Fruit fly (Drosophila melanogaster) whole organism, embryonic: ENCODE results near the gene Cdk7.
A peak's percentile ranks its signal among the peaks of the same experiment; 100 is the strongest.

ENCODE experiments used
- Atf3 ChIP-seq: fragments of 200-800 bp; sonication (Bioruptor generic); optimal IDR thresholded peaks from 3 replicates; lab custom pipeline; 2016; ENCODE audit warnings: missing biosample characterization, missing genetic modification characterization
- BEAF-32 ChIP-seq: fragments of 200-800 bp; sonication (Bioruptor generic); optimal IDR thresholded peaks from 3 replicates; lab custom pipeline; 2017; ENCODE audit warnings: missing biosample characterization, missing genetic modification characterization, mild to moderate bottlenecking, moderate library complexity, missing genetic modification reagents
- Bgb ChIP-seq: fragments of 200-800 bp; sonication (Bioruptor generic); IDR thresholded peaks from 2 replicates; pipeline ENCODE4 v1.3.6; 2022; ENCODE audit warnings: missing biosample characterization, missing genetic modification characterization; ENCODE audit not compliant: partially characterized antibody
- CG10366 ChIP-seq: fragments of 200-800 bp; sonication (Bioruptor generic); IDR thresholded peaks from 2 replicates; pipeline ENCODE4 v1.3.6; 2022; ENCODE audit warnings: missing biosample characterization, missing genetic modification characterization
- CG12155 ChIP-seq: fragments of 200-800 bp; sonication (Bioruptor generic); optimal IDR thresholded peaks from 3 replicates; lab custom pipeline; 2016; ENCODE audit warnings: missing biosample characterization, missing genetic modification characterization
- CG13894 ChIP-seq: fragments of 200-800 bp; sonication (Bioruptor generic); optimal IDR thresholded peaks from 3 replicates; lab custom pipeline; 2018; ENCODE audit warnings: missing biosample characterization, mild to moderate bottlenecking, missing genetic modification characterization, moderate library complexity
- CG15479 ChIP-seq: fragments of 200-800 bp; sonication (Bioruptor generic); optimal IDR thresholded peaks from 3 replicates; lab custom pipeline; 2019; ENCODE audit warnings: missing biosample characterization, mild to moderate bottlenecking, missing genetic modification characterization, moderate library complexity
- CG16813 ChIP-seq: fragments of 200-800 bp; sonication (Bioruptor generic); IDR thresholded peaks from 3 replicates; pipeline ENCODE4 v1.3.6; 2022; ENCODE audit warnings: missing biosample characterization, missing genetic modification characterization; ENCODE audit not compliant: partially characterized antibody
- CG17359 ChIP-seq: fragments of 200-800 bp; sonication (Bioruptor generic); optimal IDR thresholded peaks from 3 replicates; lab custom pipeline; 2018; ENCODE audit warnings: missing biosample characterization, mild to moderate bottlenecking, missing genetic modification characterization, moderate library complexity
- CG1832 ChIP-seq: fragments of 200-800 bp; sonication (Bioruptor generic); optimal IDR thresholded peaks from 2 replicates; lab custom pipeline; 2017; ENCODE audit warnings: missing biosample characterization, mild to moderate bottlenecking, missing genetic modification characterization, inconsistent platforms
- CG2889 ChIP-seq: fragments of 200-800 bp; sonication (Bioruptor generic); IDR thresholded peaks from 3 replicates; pipeline ENCODE4 v1.3.6; 2022; ENCODE audit warnings: missing biosample characterization, missing genetic modification characterization
- CG30020 ChIP-seq: fragments of 200-800 bp; optimal IDR thresholded peaks from 2 replicates; lab custom pipeline; 2019; ENCODE audit warnings: missing biosample characterization, mild to moderate bottlenecking, missing genetic modification characterization, moderate library complexity
- CG3995 ChIP-seq: fragments of 200-800 bp; sonication (Bioruptor generic); optimal IDR thresholded peaks from 3 replicates; lab custom pipeline; 2016; ENCODE audit warnings: missing biosample characterization, missing genetic modification characterization
- CG42726 ChIP-seq: fragments of 200-800 bp; sonication (Bioruptor generic); IDR thresholded peaks from 2 replicates; pipeline ENCODE4 v1.3.6; 2022; ENCODE audit warnings: missing biosample characterization, missing genetic modification characterization; ENCODE audit not compliant: partially characterized antibody
- CG4617 ChIP-seq: fragments of 200-800 bp; sonication (Bioruptor generic); optimal IDR thresholded peaks from 3 replicates; lab custom pipeline; 2016; ENCODE audit warnings: missing biosample characterization, missing genetic modification characterization, borderline replicate concordance
- CG6791 ChIP-seq: fragments of 200-800 bp; sonication (Bioruptor generic); IDR thresholded peaks from 3 replicates; pipeline ENCODE4 v1.3.6; 2022; ENCODE audit warnings: missing biosample characterization, missing genetic modification characterization; ENCODE audit not compliant: partially characterized antibody
- CG7556 ChIP-seq: fragments of 200-800 bp; sonication (Bioruptor generic); optimal IDR thresholded peaks from 2 replicates; lab custom pipeline; 2017; ENCODE audit warnings: missing biosample characterization, mild to moderate bottlenecking, missing genetic modification characterization
- CG9215 ChIP-seq: fragments of 200-800 bp; sonication (Bioruptor generic); IDR thresholded peaks from 2 replicates; pipeline ENCODE4 v1.3.6; 2022; ENCODE audit warnings: missing biosample characterization, missing genetic modification characterization
- CG9797 ChIP-seq: fragments of 200-800 bp; sonication (Bioruptor generic); optimal IDR thresholded peaks from 3 replicates; lab custom pipeline; 2018; ENCODE audit warnings: missing biosample characterization, mild to moderate bottlenecking, missing genetic modification characterization
- CG9932 ChIP-seq: fragments of 200-800 bp; sonication (Bioruptor generic); IDR thresholded peaks from 2 replicates; pipeline ENCODE4 v1.3.6; 2022; ENCODE audit warnings: missing biosample characterization, missing genetic modification characterization
- D ChIP-seq, 2 experiments: fragments of 200-800 bp in 1 of 2; fragments of >200 bp in 1 of 2; sonication (Bioruptor generic) in 1 of 2; optimal IDR thresholded peaks; 2 replicates in 1 of 2; 3 replicates in 1 of 2; lab custom pipeline; 2017; ENCODE audit warnings: mild to moderate bottlenecking in 1 of 2, missing biosample characterization in 1 of 2, missing genetic modification characterization in 1 of 2, missing genetic modification reagents in 1 of 2
- Dll ChIP-seq: fragments of 200-800 bp; sonication (Bioruptor generic); IDR thresholded peaks from 4 replicates; pipeline ENCODE4 v1.3.6; 2022; ENCODE audit warnings: missing biosample characterization, missing genetic modification characterization; ENCODE audit not compliant: partially characterized antibody
- Dp ChIP-seq: fragments of 200-800 bp; sonication (Bioruptor generic); optimal IDR thresholded peaks from 2 replicates; lab custom pipeline; 2018; ENCODE audit warnings: missing biosample characterization, mild to moderate bottlenecking, missing genetic modification characterization, moderate library complexity
- E2f1 ChIP-seq: fragments of 200-800 bp; sonication (Bioruptor generic); IDR thresholded peaks from 2 replicates; pipeline ENCODE4 v1.3.6; 2022; ENCODE audit warnings: missing biosample characterization, missing genetic modification characterization
- Fer3 ChIP-seq: fragments of 200-800 bp; sonication (Bioruptor generic); optimal IDR thresholded peaks from 2 replicates; lab custom pipeline; 2018; ENCODE audit warnings: missing biosample characterization, mild to moderate bottlenecking, missing genetic modification characterization, moderate library complexity
- HLH4C ChIP-seq: fragments of 200-800 bp; sonication (Bioruptor generic); IDR thresholded peaks from 3 replicates; pipeline ENCODE4 v1.3.6; 2022; ENCODE audit warnings: missing biosample characterization, missing genetic modification characterization; ENCODE audit not compliant: partially characterized antibody
- HLHmδ ChIP-seq: fragments of 200-800 bp; sonication (Bioruptor generic); optimal IDR thresholded peaks from 2 replicates; lab custom pipeline; 2018; ENCODE audit warnings: missing biosample characterization, mild to moderate bottlenecking, missing genetic modification characterization, moderate library complexity
- HmgZ ChIP-seq: fragments of 200-800 bp; sonication (Bioruptor generic); optimal IDR thresholded peaks from 2 replicates; lab custom pipeline; 2018; ENCODE audit warnings: missing biosample characterization, mild to moderate bottlenecking, missing genetic modification characterization
- Hmr ChIP-seq: fragments of 200-800 bp; sonication (Bioruptor generic); optimal IDR thresholded peaks from 3 replicates; lab custom pipeline; 2017; ENCODE audit warnings: mild to moderate bottlenecking, missing biosample characterization, missing genetic modification reagents, missing genetic modification characterization
- Lhr ChIP-seq: fragments of 200-800 bp; sonication (Bioruptor generic); optimal IDR thresholded peaks from 3 replicates; lab custom pipeline; 2017; ENCODE audit warnings: mild to moderate bottlenecking, missing biosample characterization, missing genetic modification reagents, missing genetic modification characterization
- MBD-R2 ChIP-seq: fragments of 200-800 bp; sonication (Bioruptor generic); IDR thresholded peaks from 2 replicates; pipeline ENCODE4 v1.3.6; 2022; ENCODE audit warnings: missing biosample characterization, missing genetic modification characterization
- Myb ChIP-seq: fragments of 200-800 bp; sonication (Bioruptor generic); optimal IDR thresholded peaks from 2 replicates; lab custom pipeline; 2016; ENCODE audit warnings: missing biosample characterization, missing genetic modification characterization
- Scr ChIP-seq: fragments of 200-800 bp; sonication (Bioruptor generic); IDR thresholded peaks from 2 replicates; pipeline ENCODE4 v1.3.6; 2022; ENCODE audit warnings: missing biosample characterization, missing genetic modification characterization; ENCODE audit not compliant: partially characterized antibody
- Six4 ChIP-seq: fragments of 200-800 bp; sonication (Bioruptor generic); optimal IDR thresholded peaks from 2 replicates; lab custom pipeline; 2016; ENCODE audit warnings: missing biosample characterization, missing genetic modification characterization
- az2 ChIP-seq: fragments of 200-800 bp; sonication (Bioruptor generic); optimal IDR thresholded peaks from 3 replicates; lab custom pipeline; 2016; ENCODE audit warnings: missing biosample characterization, missing genetic modification characterization
- cad ChIP-seq: fragments of >200 bp; optimal IDR thresholded peaks from 2 replicates; lab custom pipeline; 2017; ENCODE audit warnings: missing biosample characterization, missing genetic modification characterization
- cwo ChIP-seq: fragments of 200-800 bp; sonication (Bioruptor generic); optimal IDR thresholded peaks from 3 replicates; lab custom pipeline; 2017; ENCODE audit warnings: missing biosample characterization, missing genetic modification characterization, mild to moderate bottlenecking, moderate library complexity, missing genetic modification reagents
- disco-r ChIP-seq: fragments of 200-800 bp; sonication (Bioruptor generic); optimal IDR thresholded peaks from 2 replicates; lab custom pipeline; 2016; ENCODE audit warnings: missing biosample characterization, missing genetic modification characterization
- dmrt11E ChIP-seq: fragments of 200-800 bp; sonication (Bioruptor generic); optimal IDR thresholded peaks from 3 replicates; lab custom pipeline; 2018; ENCODE audit warnings: missing biosample characterization, mild to moderate bottlenecking, missing genetic modification characterization, moderate library complexity
- gcm2 ChIP-seq: fragments of 200-800 bp; sonication (Bioruptor generic); optimal IDR thresholded peaks from 2 replicates; lab custom pipeline; 2016; ENCODE audit warnings: missing biosample characterization, missing genetic modification characterization
- grau ChIP-seq: fragments of 200-800 bp; optimal IDR thresholded peaks from 3 replicates; lab custom pipeline; 2019; ENCODE audit warnings: missing biosample characterization, mild to moderate bottlenecking, missing genetic modification characterization, moderate library complexity
- gsb ChIP-seq: fragments of 200-800 bp; sonication (Bioruptor generic); IDR thresholded peaks from 2 replicates; pipeline ENCODE4 v1.3.6; 2022; ENCODE audit warnings: missing biosample characterization, missing genetic modification characterization
- inv ChIP-seq: fragments of 200-800 bp; sonication (Bioruptor generic); IDR thresholded peaks from 2 replicates; pipeline ENCODE4 v1.3.6; 2022; ENCODE audit warnings: missing biosample characterization, missing genetic modification characterization; ENCODE audit not compliant: partially characterized antibody
- klu ChIP-seq: fragments of 200-800 bp; sonication (Bioruptor generic); IDR thresholded peaks from 2 replicates; pipeline ENCODE4 v1.3.6; 2022; ENCODE audit warnings: missing biosample characterization, missing genetic modification characterization
- row ChIP-seq: fragments of 200-800 bp; sonication (Bioruptor generic); IDR thresholded peaks from 3 replicates; pipeline ENCODE4 v1.3.6; 2022; ENCODE audit warnings: missing biosample characterization, missing genetic modification characterization
- ssp ChIP-seq: fragments of 200-800 bp; sonication (Bioruptor generic); IDR thresholded peaks from 2 replicates; pipeline ENCODE4 v1.3.6; 2022; ENCODE audit warnings: missing biosample characterization, missing genetic modification characterization
- vfl ChIP-seq: fragments of 200-800 bp; sonication (Bioruptor generic); optimal IDR thresholded peaks from 2 replicates; lab custom pipeline; 2016; ENCODE audit warnings: missing biosample characterization, missing genetic modification characterization
- vnd ChIP-seq: fragments of 200-800 bp; sonication (Bioruptor generic); IDR thresholded peaks from 3 replicates; pipeline ENCODE4 v1.3.6; 2022; ENCODE audit warnings: missing biosample characterization, missing genetic modification characterization; ENCODE audit not compliant: partially characterized antibody
- wek ChIP-seq: fragments of 200-800 bp; sonication (Bioruptor generic); optimal IDR thresholded peaks from 3 replicates; lab custom pipeline; 2018; ENCODE audit warnings: missing biosample characterization, mild to moderate bottlenecking, missing genetic modification characterization, moderate library complexity

Cdk7 gene

DNA sequence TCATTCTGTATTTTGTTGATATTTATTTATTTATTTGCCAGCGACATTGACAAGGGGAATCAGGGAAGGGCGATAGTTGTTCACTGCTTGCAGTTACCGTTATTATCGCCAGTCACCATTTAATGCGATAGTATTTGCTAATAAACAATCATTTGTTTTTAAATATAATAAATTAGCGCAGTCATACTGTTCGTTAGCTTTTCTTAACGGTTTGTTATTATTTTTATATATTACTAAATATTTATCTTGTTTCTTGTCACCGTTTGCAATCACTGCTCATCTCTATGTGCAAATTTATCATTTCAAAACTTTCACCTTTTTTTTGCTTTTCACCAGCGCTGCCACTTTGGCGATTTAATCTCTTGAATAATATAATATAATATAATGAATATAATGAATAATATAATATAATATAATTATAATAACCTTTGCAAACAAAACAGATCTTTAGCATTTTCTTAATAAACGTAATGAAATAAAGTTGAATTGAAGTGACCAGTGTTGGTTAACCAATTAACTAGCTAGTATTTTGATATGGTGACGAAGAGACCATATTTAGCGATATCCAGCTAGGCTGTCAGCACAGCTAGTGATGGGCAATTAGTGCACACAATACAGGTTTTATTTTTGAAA lies 20.6 kb upstream of the Cdk7 start, which contains the start of the genes CG3309 and XRCC1 (continued):
- TF ChIP-seq CG6791 (GFP tag; lab: Robert Waterston, UW) (peak; percentile 84), CG4617 (GFP tag; lab: Kevin White, UChicago) (peak; percentile 38), Dll (GFP tag; lab: Robert Waterston, UW) (peak; percentile 92), Scr (GFP tag; lab: Robert Waterston, UW) (peak; percentile 94), CG1832 (GFP tag; lab: Kevin White, UChicago) (no peak), cwo (GFP tag; lab: Kevin White, UChicago) (no peak), dmrt11E (tag; lab: Kevin White, UChicago) (peak; percentile 58), inv (GFP tag; lab: Robert Waterston, UW) (peak; percentile 86), Fer3 (tag; lab: Kevin White, UChicago) (peak; percentile 17), az2 (peak; percentile 31), vnd (peak; percentile 87), klu (GFP tag; lab: Robert Waterston, UW) (peak; percentile 51; the same call in 1 of the 2 replicates), CG16813 (peak; percentile 96), Hmr (GFP tag; lab: Kevin White, UChicago) (peak; percentile 53), CG9932 (peak; percentile 65), CG10366 (GFP tag; lab: Robert Waterston, UW) (peak; percentile 57), CG13894 (tag; lab: Kevin White, UChicago) (peak; percentile 54), Six4 (GFP tag; lab: Kevin White, UChicago) (peak; percentile 20), CG2889 (GFP tag; lab: Robert Waterston, UW) (0 out of 3 replicates have a peak, but pooled peaks have one; percentile 25), gcm2 (no peak), HmgZ (tag; lab: Kevin White, UChicago) (no peak), Myb (no peak), CG42726 (GFP tag; lab: Robert Waterston, UW) (peak; percentile 82), CG7556 (GFP tag; lab: Kevin White, UChicago) (peak; percentile 8), HLHmδ (GFP tag; lab: Kevin White, UChicago) (no peak), CG17359 (tag; lab: Kevin White, UChicago) (peak; percentile 42), gsb (no peak), CG3995 (peak; percentile 99), cad (GFP tag; lab: Kevin White, UChicago) (no peak), ssp (GFP tag; lab: Robert Waterston, UW) (peak; percentile 48; the same call in 1 of the 2 replicates), disco-r (GFP tag; lab: Kevin White, UChicago) (no peak)

DNA sequence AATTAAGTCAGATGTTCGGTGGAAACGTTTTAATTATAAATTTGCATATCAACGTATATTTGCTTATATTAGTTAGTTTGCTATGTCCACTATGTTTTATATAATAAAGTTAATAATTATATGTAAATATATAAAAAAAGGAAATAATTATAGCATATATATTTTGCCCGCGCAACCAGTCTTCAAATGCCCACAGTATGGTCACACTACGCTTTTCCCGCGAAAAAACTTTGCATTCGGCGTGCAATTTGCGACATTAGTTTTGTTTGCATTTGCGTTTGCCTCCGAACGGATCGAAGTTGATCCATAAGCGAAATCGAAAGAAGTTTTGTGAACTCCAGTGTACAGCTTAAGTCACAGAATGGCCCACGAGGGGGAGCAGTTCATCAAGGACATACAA lies 14.9 kb upstream of the Cdk7 start, which contains the start of gene Mcm3:
Gene Mcm3, plus strand, starts transcription at position 220 of the 400 bp plus-strand sequence.
- TF ChIP-seq MBD-R2 (GFP tag; lab: Robert Waterston, UW) (peak; percentile 28; the same call in 1 of the 2 replicates), D (optimal IDR thresholded peaks at IDR 0.05; lab: Kevin White, UChicago) (no peak), D (GFP tag; optimal IDR thresholded peaks at IDR 0.05; lab: Kevin White, UChicago) (no peak), CG9797 (GFP tag; lab: Kevin White, UChicago) (peak; percentile 19), vfl (GFP tag; lab: Kevin White, UChicago) (no peak), E2f1 (peak; percentile 61; the same call in 1 of the 2 replicates), row (GFP tag; lab: Robert Waterston, UW) (0 out of 3 replicates have a peak, but pooled peaks have one; percentile 10), CG15479 (GFP tag; lab: Kevin White, UChicago) (peak; percentile 40), CG12155 (GFP tag; lab: Kevin White, UChicago) (no peak), grau (tag; lab: Kevin White, UChicago) (peak; percentile 22), Atf3 (GFP tag; lab: Kevin White, UChicago) (no peak), HLH4C (GFP tag; lab: Robert Waterston, UW) (no peak), CG9215 (GFP tag; lab: Robert Waterston, UW) (no peak), Bgb (GFP tag; lab: Robert Waterston, UW) (no peak), BEAF-32 (GFP tag; lab: Kevin White, UChicago) (peak; percentile 11), CG30020 (tag; lab: Kevin White, UChicago) (peak; percentile 13), wek (GFP tag; lab: Kevin White, UChicago) (no peak), Lhr (GFP tag; lab: Kevin White, UChicago) (no peak), Dp (GFP tag; lab: Kevin White, UChicago) (peak; percentile 72)
